Fruit fly (Drosophila melanogaster) whole organism, embryonic: ENCODE data around the gene foxo.

Experiments
- Antp ChIP-seq: fragments of 200-800 bp; sonication (Bioruptor generic); optimal IDR thresholded peaks from 3 replicates; lab custom pipeline; 2016; ENCODE audit warnings: missing biosample characterization, missing genetic modification characterization
- Atf3 ChIP-seq: fragments of 200-800 bp; sonication (Bioruptor generic); optimal IDR thresholded peaks from 3 replicates; lab custom pipeline; 2016; ENCODE audit warnings: missing biosample characterization, missing genetic modification characterization
- CG10654 ChIP-seq: fragments of 200-800 bp; sonication (Bioruptor generic); optimal IDR thresholded peaks from 2 replicates; lab custom pipeline; 2016; ENCODE audit warnings: missing biosample characterization, missing genetic modification characterization
- CG11093 ChIP-seq: fragments of 200-800 bp; sonication (Bioruptor generic); IDR thresholded peaks from 3 replicates; pipeline ENCODE4 v1.3.6; 2022; ENCODE audit warnings: missing biosample characterization, missing genetic modification characterization
- CG11723 ChIP-seq: fragments of 200-800 bp; sonication (Bioruptor generic); optimal IDR thresholded peaks from 2 replicates; lab custom pipeline; 2017; ENCODE audit warnings: missing biosample characterization, mild to moderate bottlenecking, missing genetic modification characterization
- CG12071 ChIP-seq: fragments of 200-800 bp; sonication (Bioruptor generic); optimal IDR thresholded peaks from 3 replicates; lab custom pipeline; 2018; ENCODE audit warnings: missing biosample characterization, mild to moderate bottlenecking, missing genetic modification characterization
- CG12104 ChIP-seq: fragments of 200-800 bp; sonication (Bioruptor generic); optimal IDR thresholded peaks from 3 replicates; lab custom pipeline; 2016; ENCODE audit warnings: missing biosample characterization, missing genetic modification characterization
- CG12391 ChIP-seq: fragments of 200-800 bp; sonication (Bioruptor generic); optimal IDR thresholded peaks from 3 replicates; lab custom pipeline; 2018; ENCODE audit warnings: missing biosample characterization, mild to moderate bottlenecking, missing genetic modification characterization, moderate library complexity
- CG13624 ChIP-seq: fragments of 200-800 bp; sonication (Bioruptor generic); optimal IDR thresholded peaks from 2 replicates; lab custom pipeline; 2016; ENCODE audit warnings: missing biosample characterization, missing genetic modification characterization
- CG15696 ChIP-seq: fragments of 200-800 bp; sonication (Bioruptor generic); optimal IDR thresholded peaks from 2 replicates; lab custom pipeline; 2019; ENCODE audit warnings: missing biosample characterization, mild to moderate bottlenecking, missing genetic modification characterization, moderate library complexity
- CG17186 ChIP-seq: fragments of 200-800 bp; sonication (Bioruptor generic); optimal IDR thresholded peaks from 3 replicates; lab custom pipeline; 2017; ENCODE audit warnings: missing biosample characterization, missing genetic modification reagents, missing genetic modification characterization
- CG17385 ChIP-seq: fragments of 200-800 bp; sonication (Bioruptor generic); optimal IDR thresholded peaks from 3 replicates; lab custom pipeline; 2018; ENCODE audit warnings: missing biosample characterization, mild to moderate bottlenecking, missing genetic modification characterization
- CG17829 ChIP-seq: fragments of 200-800 bp; optimal IDR thresholded peaks from 2 replicates; lab custom pipeline; 2019; ENCODE audit warnings: missing biosample characterization, mild to moderate bottlenecking, missing genetic modification characterization, moderate library complexity
- CG2712 ChIP-seq: fragments of 200-800 bp; optimal IDR thresholded peaks from 3 replicates; lab custom pipeline; 2019; ENCODE audit warnings: missing biosample characterization, mild to moderate bottlenecking, missing genetic modification characterization, moderate library complexity
- CG42726 ChIP-seq: fragments of 200-800 bp; sonication (Bioruptor generic); IDR thresholded peaks from 2 replicates; pipeline ENCODE4 v1.3.6; 2022; ENCODE audit warnings: missing biosample characterization, missing genetic modification characterization; ENCODE audit not compliant: partially characterized antibody
- CG7556 ChIP-seq: fragments of 200-800 bp; sonication (Bioruptor generic); optimal IDR thresholded peaks from 2 replicates; lab custom pipeline; 2017; ENCODE audit warnings: missing biosample characterization, mild to moderate bottlenecking, missing genetic modification characterization
- CG7987 ChIP-seq: fragments of 200-800 bp; sonication (Bioruptor generic); optimal IDR thresholded peaks from 2 replicates; lab custom pipeline; 2018; ENCODE audit warnings: missing biosample characterization, mild to moderate bottlenecking, missing genetic modification characterization, moderate library complexity
- Dfd ChIP-seq, 2 experiments: fragments of >200 bp; optimal IDR thresholded peaks; 2 replicates each; lab custom pipeline; 2017; ENCODE audit warnings: missing biosample characterization in 2 of 2, missing genetic modification characterization in 2 of 2
- E2f1 ChIP-seq: fragments of 200-800 bp; sonication (Bioruptor generic); IDR thresholded peaks from 2 replicates; pipeline ENCODE4 v1.3.6; 2022; ENCODE audit warnings: missing biosample characterization, missing genetic modification characterization
- HmgZ ChIP-seq: fragments of 200-800 bp; sonication (Bioruptor generic); optimal IDR thresholded peaks from 2 replicates; lab custom pipeline; 2018; ENCODE audit warnings: missing biosample characterization, mild to moderate bottlenecking, missing genetic modification characterization
- Hr3 ChIP-seq: fragments of 200-800 bp; sonication (Bioruptor generic); optimal IDR thresholded peaks from 3 replicates; lab custom pipeline; 2016; ENCODE audit warnings: missing biosample characterization, missing genetic modification characterization
- Med ChIP-seq: fragments of 200-800 bp; sonication (Bioruptor generic); peaks from one replicate; lab custom pipeline; 2016; ENCODE audit warnings: missing biosample characterization, missing genetic modification characterization, mild to moderate bottlenecking, inconsistent platforms, moderate library complexity
- Mes4 ChIP-seq: fragments of 200-800 bp; sonication (Bioruptor generic); optimal IDR thresholded peaks from 2 replicates; lab custom pipeline; 2016; ENCODE audit warnings: missing biosample characterization, missing genetic modification characterization
- Mrtf ChIP-seq: fragments of 200-800 bp; sonication (Bioruptor generic); IDR thresholded peaks from 3 replicates; pipeline ENCODE4 v1.3.6; 2022; ENCODE audit warnings: missing biosample characterization, missing genetic modification characterization
- NK7.1 ChIP-seq: fragments of 200-800 bp; sonication (Bioruptor generic); optimal IDR thresholded peaks from 3 replicates; lab custom pipeline; 2016; ENCODE audit warnings: missing biosample characterization, missing genetic modification characterization
- Sin3A ChIP-seq: fragments of >200 bp; optimal IDR thresholded peaks from 2 replicates; lab custom pipeline; 2018
- Spps ChIP-seq: fragments of 200-800 bp; sonication (Bioruptor generic); optimal IDR thresholded peaks from 2 replicates; lab custom pipeline; 2018; ENCODE audit warnings: missing biosample characterization, mild to moderate bottlenecking, missing genetic modification characterization
- Vsx1 ChIP-seq: fragments of 200-800 bp; sonication (Bioruptor generic); optimal IDR thresholded peaks from 2 replicates; lab custom pipeline; 2017; ENCODE audit warnings: missing biosample characterization, mild to moderate bottlenecking, missing genetic modification characterization, missing genetic modification reagents
- abd-A ChIP-seq: fragments of 200-800 bp; sonication (Bioruptor generic); optimal IDR thresholded peaks from 3 replicates; lab custom pipeline; 2019; ENCODE audit warnings: missing biosample characterization, mild to moderate bottlenecking, missing genetic modification characterization, moderate library complexity
- bcd ChIP-seq: fragments of 200-800 bp; sonication (Bioruptor generic); optimal IDR thresholded peaks from 2 replicates; lab custom pipeline; 2017; ENCODE audit warnings: missing biosample characterization, mild to moderate bottlenecking, missing genetic modification characterization
- bigmax ChIP-seq: fragments of 200-800 bp; sonication (Bioruptor generic); optimal IDR thresholded peaks from 2 replicates; lab custom pipeline; 2018; ENCODE audit warnings: missing biosample characterization, mild to moderate bottlenecking, missing genetic modification characterization
- dati ChIP-seq: fragments of 200-800 bp; sonication (Bioruptor generic); IDR thresholded peaks from 2 replicates; pipeline ENCODE4 v1.3.6; 2022; ENCODE audit warnings: missing biosample characterization, missing genetic modification characterization
- grn ChIP-seq: fragments of 200-800 bp; sonication (Bioruptor generic); optimal IDR thresholded peaks from 3 replicates; lab custom pipeline; 2017; ENCODE audit warnings: missing biosample characterization, missing genetic modification characterization
- h ChIP-seq: fragments of >200 bp; optimal IDR thresholded peaks from 2 replicates; lab custom pipeline; 2017
- ind ChIP-seq: fragments of 200-800 bp; sonication (Bioruptor generic); optimal IDR thresholded peaks from 3 replicates; lab custom pipeline; 2016; ENCODE audit warnings: missing biosample characterization, missing genetic modification characterization
- klu ChIP-seq: fragments of 200-800 bp; sonication (Bioruptor generic); IDR thresholded peaks from 2 replicates; pipeline ENCODE4 v1.3.6; 2022; ENCODE audit warnings: missing biosample characterization, missing genetic modification characterization
- mirr ChIP-seq: fragments of 200-800 bp; sonication (Bioruptor generic); optimal IDR thresholded peaks from 3 replicates; lab custom pipeline; 2018; ENCODE audit warnings: missing biosample characterization, mild to moderate bottlenecking, missing genetic modification characterization
- nom ChIP-seq: fragments of 200-800 bp; sonication (Bioruptor generic); optimal IDR thresholded peaks from 2 replicates; lab custom pipeline; 2017; ENCODE audit warnings: missing biosample characterization, missing genetic modification characterization, mild to moderate bottlenecking, moderate library complexity, missing genetic modification reagents
- oc ChIP-seq: fragments of 200-800 bp; sonication (Bioruptor generic); optimal IDR thresholded peaks from 2 replicates; lab custom pipeline; 2018; ENCODE audit warnings: missing biosample characterization, mild to moderate bottlenecking, missing genetic modification characterization, moderate library complexity
- repo ChIP-seq: fragments of 200-800 bp; sonication (Bioruptor generic); optimal IDR thresholded peaks from 2 replicates; lab custom pipeline; 2016; ENCODE audit warnings: missing biosample characterization, missing genetic modification characterization
- row ChIP-seq: fragments of 200-800 bp; sonication (Bioruptor generic); IDR thresholded peaks from 3 replicates; pipeline ENCODE4 v1.3.6; 2022; ENCODE audit warnings: missing biosample characterization, missing genetic modification characterization
- scrt ChIP-seq: fragments of 200-800 bp; sonication (Bioruptor generic); optimal IDR thresholded peaks from 2 replicates; lab custom pipeline; 2018; ENCODE audit warnings: missing biosample characterization, mild to moderate bottlenecking, missing genetic modification characterization, moderate library complexity
- sd ChIP-seq: fragments of 200-800 bp; sonication (Bioruptor generic); optimal IDR thresholded peaks from 3 replicates; lab custom pipeline; 2018; ENCODE audit warnings: missing biosample characterization, mild to moderate bottlenecking, missing genetic modification characterization, moderate library complexity
- sens ChIP-seq: fragments of 200-800 bp; sonication (Bioruptor generic); peaks from one replicate; lab custom pipeline; 2016; ENCODE audit warnings: missing biosample characterization, missing genetic modification characterization
- shn ChIP-seq: fragments of 200-800 bp; sonication (Bioruptor generic); optimal IDR thresholded peaks from 3 replicates; lab custom pipeline; 2016; ENCODE audit warnings: missing biosample characterization, missing genetic modification characterization
- sna ChIP-seq: fragments of 200-800 bp; sonication (Bioruptor generic); IDR thresholded peaks from 2 replicates; pipeline ENCODE4 v1.3.6; 2022; ENCODE audit warnings: missing biosample characterization, missing genetic modification characterization; ENCODE audit not compliant: partially characterized antibody
- wdn ChIP-seq: fragments of 200-800 bp; sonication (Bioruptor generic); IDR thresholded peaks from 2 replicates; pipeline ENCODE4 v1.3.6; 2022; ENCODE audit warnings: missing biosample characterization, missing genetic modification characterization
- z ChIP-seq: fragments of 200-800 bp; sonication (Bioruptor generic); IDR thresholded peaks from 3 replicates; pipeline ENCODE4 v1.3.6; 2022; ENCODE audit warnings: missing biosample characterization, missing genetic modification characterization

Gene foxo

dm6 chr3R:14081526-14081925, 24.8 kb downstream of the foxo start:
- no peak for TF ChIP-seq CG7987
- peak in 1 of 2 experiments; percentile 59 for TF ChIP-seq Dfd (GFP tag; optimal IDR thresholded peaks at IDR 0.05; lab: Kevin White, UChicago)

- TF ChIP-seq row (GFP tag; lab: Robert Waterston, UW) (peak; percentile 36; the same call in 1 of the 3 replicates), mirr (GFP tag; lab: Kevin White, UChicago) (peak; percentile 34), scrt (GFP tag; lab: Kevin White, UChicago) (peak; percentile 91), abd-A (tag; lab: Kevin White, UChicago) (peak; percentile 49), Med (peak; percentile 7), CG15696 (tag; lab: Kevin White, UChicago) (no peak), oc (tag; lab: Kevin White, UChicago) (peak; percentile 32), CG12391 (no peak), CG7556 (peak; percentile 14), sens (GFP tag; lab: Kevin White, UChicago) (peak; percentile 15), klu (no peak)
Measured at dm6 chr3R:14085555-14085954, 28.8 kb downstream of the foxo start.

- TF ChIP-seq wdn (no peak), ind (no peak), shn (GFP tag; lab: Kevin White, UChicago) (no peak), sens (GFP tag; lab: Kevin White, UChicago) (peak; percentile 1), CG12104 (GFP tag; lab: Kevin White, UChicago) (no peak), nom (GFP tag; lab: Kevin White, UChicago) (peak; percentile 55), z (GFP tag; lab: Robert Waterston, UW) (peak; percentile 73; the same call in 1 of the 3 replicates), E2f1 (GFP tag; lab: Robert Waterston, UW) (no peak), sna (no peak), klu (no peak), CG42726 (GFP tag; lab: Robert Waterston, UW) (no peak)
Measured at dm6 chr3R:14088157-14088556, 31.4 kb downstream of the foxo start.

- no peak for TF ChIP-seq Spps (tag; lab: Kevin White, UChicago)
- TF ChIP-seq CG17829 (tag; lab: Kevin White, UChicago) = peak; percentile 21
- TF ChIP-seq CG11093 (GFP tag; lab: Robert Waterston, UW) = no peak
- TF ChIP-seq Sin3A (lab: Kevin White, UChicago) = no peak
- TF ChIP-seq h (lab: Kevin White, UChicago) = no peak
- TF ChIP-seq CG12071 (GFP tag; lab: Kevin White, UChicago) = peak; percentile 43
- TF ChIP-seq sd = peak; percentile 85
- TF ChIP-seq Mrtf (GFP tag; lab: Robert Waterston, UW) = no peak
- TF ChIP-seq HmgZ (tag; lab: Kevin White, UChicago) = peak; percentile 79
- TF ChIP-seq bigmax (GFP tag; lab: Kevin White, UChicago) = no peak
- no peak for TF ChIP-seq CG17186 (GFP tag; lab: Kevin White, UChicago)
- peak; percentile 28 for TF ChIP-seq CG2712 (tag; lab: Kevin White, UChicago)
- no peak for TF ChIP-seq dati (GFP tag; lab: Robert Waterston, UW)
- peak; percentile 33 for TF ChIP-seq Antp (GFP tag; lab: Kevin White, UChicago)
- TF ChIP-seq bcd (GFP tag; lab: Kevin White, UChicago) = peak; percentile 31
- peak; percentile 58 for TF ChIP-seq Hr3 (GFP tag; lab: Kevin White, UChicago)
- no peak for TF ChIP-seq CG11723 (GFP tag; lab: Kevin White, UChicago)
- TF ChIP-seq Atf3 (GFP tag; lab: Kevin White, UChicago) = peak; percentile 49
- no peak for TF ChIP-seq repo (GFP tag; lab: Kevin White, UChicago)
- TF ChIP-seq Mes4 (GFP tag; lab: Kevin White, UChicago) = peak; percentile 10
- TF ChIP-seq Vsx1 (GFP tag; lab: Kevin White, UChicago) = peak; percentile 42
- TF ChIP-seq CG17385 (GFP tag; lab: Kevin White, UChicago) = no peak
- TF ChIP-seq CG13624 (GFP tag; lab: Kevin White, UChicago) = peak; percentile 63
- TF ChIP-seq CG10654 (GFP tag; lab: Kevin White, UChicago) = no peak
- peak; percentile 32 for TF ChIP-seq NK7.1 (GFP tag; lab: Kevin White, UChicago)
- no peak for TF ChIP-seq grn (GFP tag; lab: Kevin White, UChicago)
Measured at dm6 chr3R:14088887-14089567, 32.3 kb downstream of the foxo start, which contains the start of gene Npc2b. Npc2b (plus strand) TSS chr3R:14089517.
